Worm (Caenorhabditis elegans) whole organism, young adult: Measurements from ENCODE around the gene T16G1.13.

Source experiments
- B0019.2 ChIP-seq: fragments of 200-800 bp; sonication (Bioruptor generic); conservative IDR thresholded peaks from 2 replicates; pipeline ENCODE4 v1.3.6; 2022; ENCODE audit warnings: missing genetic modification reagents, missing genetic modification characterization, missing compliant biosample characterization
- F49E8.2 ChIP-seq: sonication (generic microtip); optimal IDR thresholded peaks from 3 replicates; lab custom pipeline; 2017; ENCODE audit warnings: missing genetic modification characterization, mild to moderate bottlenecking, missing compliant biosample characterization, antibody characterized with exemption, moderate library complexity; ENCODE audit not compliant: insufficient read depth
- pha-4 ChIP-seq: fragments of 150-350 bp; sonication (generic microtip); optimal IDR thresholded peaks from 2 replicates; lab custom pipeline; 2014; ENCODE audit warnings: missing biosample characterization, missing genetic modification reagents, missing genetic modification characterization
- snpc-3.4 ChIP-seq: sonication (generic microtip); optimal IDR thresholded peaks from 2 replicates; lab custom pipeline; 2017; ENCODE audit warnings: missing genetic modification characterization, mild to moderate bottlenecking, missing compliant biosample characterization, antibody characterized with exemption, moderate library complexity, missing genotype, missing genetic modification reagents
- unc-62 ChIP-seq: fragments of 150-350 bp; optimal IDR thresholded peaks from 2 replicates; lab custom pipeline; 2014; ENCODE audit warnings: missing biosample characterization, missing genetic modification reagents, missing genetic modification characterization

DNA sequence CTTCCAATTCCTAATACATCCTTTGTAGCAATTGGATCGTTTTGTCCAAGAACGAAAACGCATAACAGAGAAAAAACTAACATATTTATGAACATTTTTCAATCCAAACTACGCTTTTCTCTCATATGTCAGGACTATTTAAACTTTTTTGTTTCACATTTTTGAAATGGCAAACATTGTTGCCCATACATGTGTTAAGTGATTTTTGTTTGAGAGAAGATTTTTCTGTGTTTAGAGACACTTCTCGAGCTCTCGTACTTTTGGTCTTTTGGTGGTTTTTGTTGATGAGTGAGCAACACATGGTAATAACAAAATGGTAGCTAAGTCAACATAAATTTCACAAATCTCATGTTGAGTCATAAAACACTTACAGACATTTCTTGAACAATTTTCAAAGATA is 44.6 kb upstream of the T16G1.13 start, which contains the start of gene ttr-28:
- TF ChIP-seq pha-4 (tag; lab: Kevin White, UChicago) (no peak), unc-62 (GFP tag; lab: Kevin White, UChicago) (no peak), F49E8.2 (tag; lab: Kevin White, UChicago) (no peak), B0019.2 (no peak), snpc-3.4 (tag; lab: Kevin White, UChicago) (no peak)
